Worm (Caenorhabditis elegans) whole organism, L2 larva: ENCODE data around the gene T24E12.11.

Experiments
- C34F6.9 ChIP-seq: fragments of 150-350 bp; optimal IDR thresholded peaks from 2 replicates; lab custom pipeline; 2014; ENCODE audit warnings: missing biosample characterization, missing genetic modification characterization
- Y55F3AM.14 ChIP-seq: fragments of 200-800 bp; sonication (Bioruptor generic); optimal IDR thresholded peaks from 2 replicates; lab custom pipeline; 2018; ENCODE audit warnings: mild to moderate bottlenecking, missing genetic modification characterization, missing compliant biosample characterization
- alr-1 ChIP-seq: fragments of 150-350 bp; optimal IDR thresholded peaks from 2 replicates; lab custom pipeline; 2014; ENCODE audit warnings: missing biosample characterization, missing genetic modification characterization
- aly-2 ChIP-seq: fragments of 150-350 bp; optimal IDR thresholded peaks from 2 replicates; lab custom pipeline; 2014; ENCODE audit warnings: missing biosample characterization, missing genetic modification characterization
- ama-1 ChIP-seq: fragments of 150-350 bp; optimal IDR thresholded peaks from 2 replicates; lab custom pipeline; 2018; ENCODE audit warnings: inconsistent platforms
- blmp-1 ChIP-seq: sonication (generic microtip); optimal IDR thresholded peaks from 2 replicates; lab custom pipeline; 2017; ENCODE audit warnings: missing genetic modification characterization, mild to moderate bottlenecking, missing compliant biosample characterization, antibody characterized with exemption, moderate library complexity; ENCODE audit not compliant: insufficient read depth
- ceh-16 ChIP-seq: fragments of 150-350 bp; optimal IDR thresholded peaks from 2 replicates; lab custom pipeline; 2014; ENCODE audit warnings: missing biosample characterization, missing genetic modification characterization
- crh-2 ChIP-seq: sonication (generic microtip); optimal IDR thresholded peaks from 2 replicates; lab custom pipeline; 2017; ENCODE audit warnings: missing biosample characterization, missing genetic modification characterization
- dmd-4 ChIP-seq: sonication (generic microtip); optimal IDR thresholded peaks from 2 replicates; lab custom pipeline; 2017; ENCODE audit warnings: missing biosample characterization, missing genetic modification characterization
- elt-1 ChIP-seq: fragments of 150-350 bp; optimal IDR thresholded peaks from 2 replicates; lab custom pipeline; 2014; ENCODE audit warnings: missing biosample characterization, missing genetic modification characterization
- fos-1 ChIP-seq: fragments of 150-350 bp; optimal IDR thresholded peaks from 2 replicates; lab custom pipeline; 2014; ENCODE audit warnings: missing biosample characterization, missing genetic modification characterization
- gmeb-1 ChIP-seq: fragments of 150-350 bp; optimal IDR thresholded peaks from 2 replicates; lab custom pipeline; 2014; ENCODE audit warnings: missing biosample characterization, missing genetic modification characterization
- lin-11 ChIP-seq: fragments of 150-350 bp; sonication (generic microtip); optimal IDR thresholded peaks from 2 replicates; lab custom pipeline; 2014; ENCODE audit warnings: missing biosample characterization, missing genetic modification characterization, inconsistent platforms, mixed read lengths
- mab-5 ChIP-seq: fragments of 150-350 bp; optimal IDR thresholded peaks from 2 replicates; lab custom pipeline; 2014; ENCODE audit warnings: missing biosample characterization, missing genetic modification characterization
- mbf-1 ChIP-seq: sonication (generic microtip); optimal IDR thresholded peaks from 2 replicates; lab custom pipeline; 2017; ENCODE audit warnings: missing biosample characterization, missing genetic modification characterization
- mdl-1 ChIP-seq, 2 experiments: fragments of 150-350 bp in 1 of 2; sonication (generic microtip) in 1 of 2; optimal IDR thresholded peaks; 2 replicates each; lab custom pipeline; 2017; ENCODE audit warnings: missing biosample characterization in 2 of 2, missing genetic modification characterization in 2 of 2
- nhr-10 ChIP-seq: sonication (generic microtip); optimal IDR thresholded peaks from 2 replicates; lab custom pipeline; 2017; ENCODE audit warnings: missing biosample characterization, missing genetic modification characterization
- nhr-11 ChIP-seq: fragments of 150-350 bp; optimal IDR thresholded peaks from 2 replicates; lab custom pipeline; 2014; ENCODE audit warnings: missing biosample characterization, missing genetic modification characterization
- nhr-12 ChIP-seq: fragments of 150-350 bp; optimal IDR thresholded peaks from 2 replicates; lab custom pipeline; 2014; ENCODE audit warnings: missing biosample characterization, missing genetic modification characterization
- nhr-21 ChIP-seq: fragments of 150-350 bp; optimal IDR thresholded peaks from 2 replicates; lab custom pipeline; 2014; ENCODE audit warnings: missing biosample characterization, missing genetic modification characterization
- nhr-23 ChIP-seq: fragments of 150-350 bp; optimal IDR thresholded peaks from 2 replicates; lab custom pipeline; 2014; ENCODE audit warnings: missing biosample characterization, missing genetic modification reagents, missing genetic modification characterization
- nhr-25 ChIP-seq: fragments of 150-350 bp; sonication (generic microtip); optimal IDR thresholded peaks from 3 replicates; lab custom pipeline; 2014; ENCODE audit warnings: missing biosample characterization, missing genetic modification characterization
- nhr-6 ChIP-seq: fragments of 150-350 bp; optimal IDR thresholded peaks from 2 replicates; lab custom pipeline; 2014; ENCODE audit warnings: missing biosample characterization, missing genetic modification characterization
- nhr-77 ChIP-seq: fragments of 150-350 bp; optimal IDR thresholded peaks from 2 replicates; lab custom pipeline; 2014; ENCODE audit warnings: missing biosample characterization, missing genetic modification characterization
- peb-1 ChIP-seq: fragments of 150-350 bp; optimal IDR thresholded peaks from 2 replicates; lab custom pipeline; 2014; ENCODE audit warnings: missing biosample characterization, missing genetic modification characterization
- sem-4 ChIP-seq: fragments of 150-350 bp; optimal IDR thresholded peaks from 2 replicates; lab custom pipeline; 2014; ENCODE audit warnings: missing biosample characterization, missing genetic modification reagents, missing genetic modification characterization
- skn-1 ChIP-seq: sonication (generic microtip); optimal IDR thresholded peaks from 2 replicates; lab custom pipeline; 2017; ENCODE audit warnings: missing biosample characterization, missing genetic modification characterization
- sma-3 ChIP-seq: sonication (generic microtip); optimal IDR thresholded peaks from 2 replicates; lab custom pipeline; 2016; ENCODE audit warnings: missing genetic modification reagents, missing genetic modification characterization, missing compliant biosample characterization
- sma-9 ChIP-seq, 2 experiments: fragments of 150-350 bp in 1 of 2; sonication (generic microtip) in 1 of 2; optimal IDR thresholded peaks; 2 replicates each; lab custom pipeline; 2014 to 2016; ENCODE audit warnings: missing genetic modification characterization in 2 of 2, mild to moderate bottlenecking in 1 of 2, missing biosample characterization in 1 of 2, missing compliant biosample characterization in 1 of 2, missing genetic modification reagents in 1 of 2, moderate library complexity in 1 of 2
- snpc-4 ChIP-seq: fragments of 150-350 bp; optimal IDR thresholded peaks from 2 replicates; lab custom pipeline; 2014; ENCODE audit warnings: missing biosample characterization, missing genetic modification characterization
- unc-39 ChIP-seq: fragments of 150-350 bp; optimal IDR thresholded peaks from 2 replicates; lab custom pipeline; 2014; ENCODE audit warnings: missing biosample characterization, missing genetic modification characterization
- unc-55 ChIP-seq: fragments of 150-350 bp; sonication (generic microtip); optimal IDR thresholded peaks from 3 replicates; lab custom pipeline; 2014; ENCODE audit warnings: missing biosample characterization, missing genetic modification reagents, missing genetic modification characterization
- unc-62 ChIP-seq: fragments of 150-350 bp; optimal IDR thresholded peaks from 2 replicates; lab custom pipeline; 2014; ENCODE audit warnings: missing biosample characterization, missing genetic modification reagents, missing genetic modification characterization
- zag-1 ChIP-seq: fragments of 150-350 bp; optimal IDR thresholded peaks from 2 replicates; lab custom pipeline; 2014; ENCODE audit warnings: missing biosample characterization, missing genetic modification characterization
- ztf-1 ChIP-seq: fragments of 200-800 bp; sonication (Bioruptor generic); conservative IDR thresholded peaks from 2 replicates; pipeline ENCODE4 v1.3.6; 2022; ENCODE audit warnings: missing genetic modification characterization, missing compliant biosample characterization
- ztf-11 ChIP-seq: sonication (generic microtip); optimal IDR thresholded peaks from 2 replicates; lab custom pipeline; 2017; ENCODE audit warnings: missing biosample characterization, missing genetic modification characterization
- ztf-4 ChIP-seq: fragments of 150-350 bp; optimal IDR thresholded peaks from 2 replicates; lab custom pipeline; 2014; ENCODE audit warnings: missing biosample characterization, missing genetic modification characterization

T24E12.11 gene

DNA sequence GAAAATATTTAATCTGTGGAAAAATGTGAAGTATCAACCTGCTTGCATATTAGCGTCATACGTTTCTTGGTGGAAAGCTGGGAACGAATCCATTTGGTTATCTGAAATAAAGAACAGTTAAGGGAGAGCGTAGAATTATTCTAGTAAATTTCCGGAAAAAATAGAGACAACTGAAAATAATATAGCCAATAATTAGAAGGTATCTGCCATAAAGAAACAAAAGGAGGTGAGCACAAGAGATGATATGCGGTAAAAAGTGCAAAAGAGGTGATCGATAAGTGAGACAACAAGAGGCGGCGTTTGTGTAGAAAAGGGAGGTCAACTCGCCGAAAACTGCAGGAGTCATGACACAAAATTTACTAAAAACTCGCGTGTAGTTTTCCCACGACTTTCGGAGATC, at the start of gene T24E12.11:
T24E12.11 (minus strand) TSS at position 101 of the 400 bp plus-strand sequence.
- TF ChIP-seq mdl-1 (tag; optimal IDR thresholded peaks at IDR 0.05; lab: Kevin White, UChicago) (no peak), nhr-11 (tag; lab: Kevin White, UChicago) (no peak), snpc-4 (tag; lab: Kevin White, UChicago) (no peak), unc-55 (no peak), nhr-77 (tag; lab: Kevin White, UChicago) (no peak), ztf-11 (tag; lab: Kevin White, UChicago) (no peak), nhr-6 (tag; lab: Kevin White, UChicago) (no peak), skn-1 (tag; lab: Kevin White, UChicago) (no peak), fos-1 (no peak), blmp-1 (tag; lab: Kevin White, UChicago) (no peak), ceh-16 (tag; lab: Kevin White, UChicago) (no peak), nhr-10 (no peak), nhr-25 (tag; lab: Kevin White, UChicago) (no peak), lin-11 (tag; lab: Kevin White, UChicago) (no peak), gmeb-1 (tag; lab: Kevin White, UChicago) (no peak), sma-9 (GFP tag; optimal IDR thresholded peaks at IDR 0.05; lab: Kevin White, UChicago) (no peak), sma-9 (tag; optimal IDR thresholded peaks at IDR 0.05; lab: Kevin White, UChicago) (no peak), mbf-1 (tag; lab: Kevin White, UChicago) (no peak), sma-3 (GFP tag; lab: Kevin White, UChicago) (no peak)

DNA sequence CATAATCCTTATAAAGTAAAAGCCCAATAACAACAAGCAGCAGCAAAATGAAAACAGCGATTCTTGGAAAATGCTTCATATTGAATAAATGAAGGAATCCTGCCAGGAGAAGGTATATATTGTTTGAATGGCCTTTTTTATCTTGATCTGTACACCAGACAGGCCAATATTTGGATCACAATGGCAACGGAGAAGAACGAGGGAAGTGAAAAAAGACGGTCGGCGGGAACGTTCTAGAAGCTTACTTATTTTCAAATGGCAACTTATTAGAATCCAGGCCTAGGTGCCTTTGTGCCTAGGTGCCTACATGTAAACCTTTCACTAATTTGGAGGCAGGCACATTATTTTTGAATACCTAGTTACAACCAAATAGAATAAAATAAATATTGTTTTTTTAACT, 48.4 kb upstream of the T24E12.11 start, which contains the start of gene F54D10.8:
F54D10.8 (minus strand) TSS at position 101 of the 400 bp plus-strand sequence.
- TF ChIP-seq ztf-1, result no peak
- no peak for TF ChIP-seq blmp-1 (tag; lab: Kevin White, UChicago)
- no peak for TF ChIP-seq ztf-4 (tag; lab: Kevin White, UChicago)
- TF ChIP-seq aly-2 (tag; lab: Kevin White, UChicago), result no peak
- no peak for TF ChIP-seq dmd-4 (tag; lab: Kevin White, UChicago)
- no peak for TF ChIP-seq nhr-21 (tag; lab: Kevin White, UChicago)
- no peak for TF ChIP-seq unc-39
- no peak for TF ChIP-seq sma-9 (GFP tag; optimal IDR thresholded peaks at IDR 0.05; lab: Kevin White, UChicago)
- TF ChIP-seq sma-9 (tag; optimal IDR thresholded peaks at IDR 0.05; lab: Kevin White, UChicago), result no peak
- no peak for TF ChIP-seq unc-62 (GFP tag; lab: Kevin White, UChicago)
- TF ChIP-seq sem-4 (tag; lab: Kevin White, UChicago), result no peak
- TF ChIP-seq elt-1 (tag; lab: Kevin White, UChicago), result no peak
- no peak for TF ChIP-seq snpc-4 (tag; lab: Kevin White, UChicago)
- TF ChIP-seq lin-11 (tag; lab: Kevin White, UChicago), result no peak
- TF ChIP-seq ceh-16 (tag; lab: Kevin White, UChicago), result no peak
- TF ChIP-seq Y55F3AM.14 (GFP tag; lab: Kevin White, UChicago), result no peak
- TF ChIP-seq nhr-77 (tag; lab: Kevin White, UChicago), result no peak
- TF ChIP-seq peb-1 (tag; lab: Kevin White, UChicago), result no peak

DNA sequence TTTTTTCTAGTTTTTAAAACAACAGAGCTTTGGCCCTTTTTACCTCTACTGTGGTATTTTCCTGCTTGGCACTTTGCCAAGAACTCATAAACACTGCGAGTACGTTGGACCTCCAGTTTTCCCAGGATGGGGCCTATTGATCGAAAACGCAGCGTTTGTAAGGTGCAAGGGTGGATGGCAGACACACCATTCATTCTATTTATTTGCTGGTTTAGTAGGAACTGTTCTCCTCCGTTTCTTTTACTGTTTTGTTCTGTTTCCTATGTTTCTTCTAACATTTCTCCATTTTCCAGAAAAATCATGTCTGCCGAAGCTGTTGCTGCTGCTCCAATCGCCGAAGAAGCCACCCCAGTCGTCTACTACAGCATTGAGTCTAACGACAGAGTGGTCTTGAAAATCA, 44.5 kb upstream of the T24E12.11 start, which contains the start of gene skr-15:
skr-15 (plus strand) TSS at position 301 of the 400 bp plus-strand sequence.
- TF ChIP-seq aly-2 (tag; lab: Kevin White, UChicago) (no peak), mab-5 (tag; lab: Kevin White, UChicago) (no peak), ama-1 (lab: Kevin White, UChicago) (no peak), nhr-12 (tag; lab: Kevin White, UChicago) (no peak), unc-62 (GFP tag; lab: Kevin White, UChicago) (no peak), crh-2 (tag; lab: Kevin White, UChicago) (no peak), ztf-1 (no peak), nhr-23 (tag; lab: Kevin White, UChicago) (no peak), sma-3 (GFP tag; lab: Kevin White, UChicago) (no peak), unc-55 (no peak), C34F6.9 (tag; lab: Kevin White, UChicago) (no peak), alr-1 (tag; lab: Kevin White, UChicago) (no peak), mdl-1 (tag; optimal IDR thresholded peaks at IDR 0.05; lab: Kevin White, UChicago) (no peak), peb-1 (tag; lab: Kevin White, UChicago) (no peak), zag-1 (tag; lab: Kevin White, UChicago) (no peak), ztf-4 (tag; lab: Kevin White, UChicago) (no peak), ztf-11 (tag; lab: Kevin White, UChicago) (no peak), sma-9 (GFP tag; optimal IDR thresholded peaks at IDR 0.05; lab: Kevin White, UChicago) (no peak), sma-9 (tag; optimal IDR thresholded peaks at IDR 0.05; lab: Kevin White, UChicago) (no peak)
